Fruit fly (Drosophila melanogaster) whole organism, pupa: ENCODE measurements around the gene mbf1.
A peak's percentile ranks its signal among the peaks of the same experiment; 100 is the strongest.

Experiments
- CG10348 ChIP-seq: fragments of 200-800 bp; sonication (Bioruptor generic); IDR thresholded peaks from 2 replicates; pipeline ENCODE4 v1.3.6; 2022; ENCODE audit warnings: missing biosample characterization, missing genetic modification characterization
- CG12605 ChIP-seq: fragments of 200-800 bp; sonication (Bioruptor generic); IDR thresholded peaks from 2 replicates; pipeline ENCODE4 v1.3.6; 2022; ENCODE audit warnings: missing biosample characterization, missing genetic modification characterization
- CG13204 ChIP-seq: fragments of 200-800 bp; sonication (Bioruptor generic); optimal IDR thresholded peaks from 2 replicates; lab custom pipeline; 2018; ENCODE audit warnings: missing biosample characterization, mild to moderate bottlenecking, missing genetic modification characterization, moderate library complexity
- CG14655 ChIP-seq: fragments of 200-800 bp; sonication (Bioruptor generic); optimal IDR thresholded peaks from 3 replicates; lab custom pipeline; 2017; ENCODE audit warnings: mild to moderate bottlenecking, missing biosample characterization, missing genetic modification reagents, missing genetic modification characterization
- CG15710 ChIP-seq: fragments of 200-800 bp; sonication (Bioruptor generic); optimal IDR thresholded peaks from 2 replicates; lab custom pipeline; 2018; ENCODE audit warnings: missing biosample characterization, mild to moderate bottlenecking, missing genetic modification characterization, moderate library complexity
- CG17806 ChIP-seq: fragments of 200-800 bp; sonication (Bioruptor generic); optimal IDR thresholded peaks from 2 replicates; lab custom pipeline; 2018; ENCODE audit warnings: missing biosample characterization, mild to moderate bottlenecking, missing genetic modification characterization, moderate library complexity
- CG32121 ChIP-seq: fragments of 200-800 bp; sonication (Bioruptor generic); IDR thresholded peaks from 2 replicates; pipeline ENCODE4 v1.3.6; 2022; ENCODE audit warnings: missing biosample characterization, missing genetic modification characterization
- CG34367 ChIP-seq: fragments of 200-800 bp; sonication (Bioruptor generic); optimal IDR thresholded peaks from 2 replicates; lab custom pipeline; 2018; ENCODE audit warnings: missing biosample characterization, mild to moderate bottlenecking, missing genetic modification characterization
- CG4496 ChIP-seq: fragments of 200-800 bp; sonication (Bioruptor generic); IDR thresholded peaks from 3 replicates; pipeline ENCODE4 v1.3.6; 2022; ENCODE audit warnings: missing biosample characterization, missing genetic modification characterization
- CG8159 ChIP-seq: fragments of 200-800 bp; sonication (Bioruptor generic); optimal IDR thresholded peaks from 3 replicates; lab custom pipeline; 2018; ENCODE audit warnings: missing biosample characterization, mild to moderate bottlenecking, missing genetic modification characterization, moderate library complexity
- CG8301 ChIP-seq: fragments of 200-800 bp; sonication (Bioruptor generic); optimal IDR thresholded peaks from 2 replicates; lab custom pipeline; 2018; ENCODE audit warnings: missing biosample characterization, mild to moderate bottlenecking, missing genetic modification characterization
- CG9948 ChIP-seq: fragments of 200-800 bp; sonication (Bioruptor generic); optimal IDR thresholded peaks from 2 replicates; lab custom pipeline; 2018; ENCODE audit warnings: missing biosample characterization, mild to moderate bottlenecking, missing genetic modification characterization, moderate library complexity
- D1 ChIP-seq: fragments of 200-800 bp; sonication (Bioruptor generic); optimal IDR thresholded peaks from 2 replicates; lab custom pipeline; 2018; ENCODE audit warnings: missing biosample characterization, mild to moderate bottlenecking, missing genetic modification characterization, moderate library complexity
- EcR ChIP-seq: fragments of 200-800 bp; sonication (Bioruptor generic); optimal IDR thresholded peaks from 3 replicates; lab custom pipeline; 2019; ENCODE audit warnings: missing biosample characterization, missing genetic modification characterization, mild to moderate bottlenecking, moderate library complexity, missing genetic modification reagents
- Ets98B ChIP-seq: fragments of 200-800 bp; sonication (Bioruptor generic); IDR thresholded peaks from 2 replicates; pipeline ENCODE4 v1.3.6; 2022; ENCODE audit warnings: missing biosample characterization, missing genetic modification characterization
- Pif1A ChIP-seq: fragments of 200-800 bp; sonication (Bioruptor generic); optimal IDR thresholded peaks from 3 replicates; lab custom pipeline; 2016; ENCODE audit warnings: missing biosample characterization, missing genetic modification characterization
- Pif1B ChIP-seq: fragments of 200-800 bp; sonication (Bioruptor generic); optimal IDR thresholded peaks from 3 replicates; lab custom pipeline; 2016; ENCODE audit warnings: missing biosample characterization, missing genetic modification characterization
- Snoo ChIP-seq: fragments of 200-800 bp; sonication (Bioruptor generic); optimal IDR thresholded peaks from 3 replicates; lab custom pipeline; 2017; ENCODE audit warnings: missing biosample characterization, mild to moderate bottlenecking, missing genetic modification characterization, inconsistent platforms
- fd96Ca ChIP-seq: fragments of 200-800 bp; sonication (Bioruptor generic); IDR thresholded peaks from 3 replicates; pipeline ENCODE4 v1.3.6; 2022; ENCODE audit warnings: missing biosample characterization, missing genetic modification characterization
- gl ChIP-seq: fragments of 200-800 bp; sonication (Bioruptor generic); optimal IDR thresholded peaks from 2 replicates; lab custom pipeline; 2018; ENCODE audit warnings: missing biosample characterization, mild to moderate bottlenecking, missing genetic modification characterization
- rn ChIP-seq: fragments of 200-800 bp; sonication (Bioruptor generic); IDR thresholded peaks from 2 replicates; pipeline ENCODE4 v1.3.6; 2022; ENCODE audit warnings: missing biosample characterization, missing genetic modification characterization

The mbf1 gene

DNA sequence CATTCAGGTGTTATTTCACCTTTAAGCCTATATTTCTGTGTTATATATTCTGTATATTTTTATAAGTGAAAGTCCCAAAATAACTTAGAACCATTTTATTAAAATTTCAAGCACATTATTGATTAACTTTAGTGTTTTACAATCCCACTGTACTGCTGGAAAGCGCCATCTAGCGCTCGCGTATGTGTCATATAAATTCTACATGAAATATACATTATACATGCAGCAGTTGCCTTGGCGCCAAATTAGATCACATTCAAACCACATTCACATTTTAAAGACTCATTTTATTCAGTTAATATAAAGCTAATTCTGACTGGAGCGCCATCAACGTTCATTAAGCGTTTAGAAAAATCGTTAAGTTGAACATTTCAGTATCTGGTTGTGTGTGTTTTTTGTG, 10.9 kb upstream of the mbf1 start:
- TF ChIP-seq CG8159 (tag; lab: Kevin White, UChicago) (no peak), CG34367 (tag; lab: Kevin White, UChicago) (no peak), Snoo (no peak), CG17806 (tag; lab: Kevin White, UChicago) (no peak), fd96Ca (GFP tag; lab: Robert Waterston, UW) (no peak), Pif1B (no peak), Pif1A (GFP tag; lab: Kevin White, UChicago) (no peak), CG32121 (GFP tag; lab: Robert Waterston, UW) (no peak), Ets98B (GFP tag; lab: Robert Waterston, UW) (no peak), CG15710 (tag; lab: Kevin White, UChicago) (no peak), D1 (no peak), EcR (GFP tag; lab: Kevin White, UChicago) (no peak)

DNA sequence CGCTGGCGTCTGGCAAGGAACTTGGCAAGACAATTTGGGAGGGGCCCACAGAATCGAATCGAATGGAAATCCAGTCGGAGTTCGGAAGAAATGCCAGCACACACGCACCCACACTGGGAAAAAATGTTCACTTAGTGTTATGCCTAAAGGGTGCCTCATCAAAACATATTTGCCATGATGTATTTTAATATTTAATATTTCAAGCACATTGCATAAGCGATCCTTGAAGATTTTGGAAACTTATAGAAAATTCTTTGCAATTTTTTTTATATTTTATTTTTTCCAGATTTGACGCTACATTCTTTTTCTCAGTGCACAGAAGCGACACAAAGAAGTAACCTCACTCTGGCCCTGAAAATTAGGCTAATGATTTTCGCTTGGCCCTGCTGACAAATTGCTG, 8.1 kb upstream of the mbf1 start:
- TF ChIP-seq CG8301 (tag; lab: Kevin White, UChicago) (no peak), CG32121 (GFP tag; lab: Robert Waterston, UW) (no peak), Ets98B (GFP tag; lab: Robert Waterston, UW) (no peak), CG8159 (tag; lab: Kevin White, UChicago) (no peak), Pif1A (GFP tag; lab: Kevin White, UChicago) (no peak), CG13204 (no peak), rn (GFP tag; lab: Robert Waterston, UW) (no peak), gl (tag; lab: Kevin White, UChicago) (no peak), CG15710 (tag; lab: Kevin White, UChicago) (no peak)
- TF ChIP-seq, all 21 proteins: peak for 0

DNA sequence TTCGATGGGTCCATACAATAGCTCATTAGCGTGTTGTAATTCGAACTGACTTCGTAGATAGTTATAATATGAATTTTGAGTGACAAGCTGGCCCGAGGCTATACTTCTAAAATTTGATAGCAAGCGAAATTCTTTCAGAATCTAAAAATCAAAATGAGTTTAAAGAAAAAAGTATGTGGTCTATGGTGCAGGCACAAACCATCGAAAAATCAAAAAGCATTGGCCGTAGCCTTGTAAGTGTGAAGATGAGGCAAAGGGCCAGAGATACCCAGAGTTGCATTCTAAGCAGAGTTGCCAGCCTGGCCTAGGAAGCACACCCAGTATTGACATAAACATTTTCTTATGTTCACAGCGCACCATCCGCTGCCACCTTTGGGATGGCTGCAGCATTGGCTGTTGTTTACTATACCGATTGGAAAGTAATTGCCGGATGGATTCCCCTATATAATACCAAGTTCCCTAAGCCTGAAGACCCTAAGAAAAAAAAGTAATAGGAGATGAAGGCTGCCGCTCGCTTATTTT, 7.5 kb upstream of the mbf1 start, which contains the start of gene UQCR-6.4L:
UQCR-6.4L (plus strand) TSS at position 51 of the 522 bp plus-strand sequence.
- TF ChIP-seq gl (tag; lab: Kevin White, UChicago) (no peak), CG13204 (no peak), CG8301 (tag; lab: Kevin White, UChicago) (no peak), CG14655 (GFP tag; lab: Kevin White, UChicago) (no peak), Pif1A (GFP tag; lab: Kevin White, UChicago) (no peak), CG34367 (tag; lab: Kevin White, UChicago) (no peak), CG15710 (tag; lab: Kevin White, UChicago) (no peak), CG32121 (GFP tag; lab: Robert Waterston, UW) (no peak), CG9948 (tag; lab: Kevin White, UChicago) (no peak), CG4496 (GFP tag; lab: Robert Waterston, UW) (no peak), EcR (GFP tag; lab: Kevin White, UChicago) (no peak), CG12605 (GFP tag; lab: Robert Waterston, UW) (no peak)

dm6 chr3L:16567495-16567894, 6.7 kb upstream of the mbf1 start:
- TF ChIP-seq CG8159 (tag; lab: Kevin White, UChicago) (no peak), CG32121 (GFP tag; lab: Robert Waterston, UW) (0 out of 2 replicates have a peak, but pooled peaks have one; percentile 20), CG14655 (GFP tag; lab: Kevin White, UChicago) (peak; percentile 16), rn (GFP tag; lab: Robert Waterston, UW) (no peak), CG13204 (no peak), CG8301 (tag; lab: Kevin White, UChicago) (no peak)

DNA sequence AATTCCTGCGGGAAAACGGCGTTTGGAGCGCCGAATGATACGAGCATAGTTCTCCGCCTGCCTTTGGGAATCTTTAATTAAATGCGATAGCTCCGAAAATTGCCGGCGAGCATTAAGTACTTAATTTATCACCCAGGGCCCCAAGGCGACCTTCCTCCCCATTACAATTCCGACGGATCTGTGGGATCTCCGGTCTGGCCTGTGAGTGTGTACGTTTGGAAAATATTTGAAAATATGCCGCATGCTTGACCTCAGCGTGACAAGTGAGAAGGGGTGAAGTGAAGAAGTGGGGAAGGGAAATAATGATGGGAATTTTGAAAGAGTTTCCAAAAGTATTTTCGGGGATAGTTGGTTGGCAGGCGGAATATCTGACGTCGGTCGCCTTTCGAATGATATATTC, 4.8 kb upstream of the mbf1 start:
- TF ChIP-seq CG14655 (GFP tag; lab: Kevin White, UChicago): no peak

- no peak for TF ChIP-seq Ets98B (GFP tag; lab: Robert Waterston, UW)
- no peak for TF ChIP-seq CG9948 (tag; lab: Kevin White, UChicago)
- no peak for TF ChIP-seq EcR (GFP tag; lab: Kevin White, UChicago)
- no peak for TF ChIP-seq rn (GFP tag; lab: Robert Waterston, UW)
- no peak for TF ChIP-seq CG32121 (GFP tag; lab: Robert Waterston, UW)
- no peak for TF ChIP-seq CG10348 (GFP tag; lab: Robert Waterston, UW)
- TF ChIP-seq CG8301 (tag; lab: Kevin White, UChicago): peak; percentile 7
- 0 out of 3 replicates have a peak, but pooled peaks have one; percentile 6 for TF ChIP-seq CG4496 (GFP tag; lab: Robert Waterston, UW)
- no peak for TF ChIP-seq CG34367 (tag; lab: Kevin White, UChicago)
- no peak for TF ChIP-seq gl (tag; lab: Kevin White, UChicago)
Observed at dm6 chr3L:16571014-16571738, 3.1 kb upstream of the mbf1 start.

- TF ChIP-seq CG8159 (tag; lab: Kevin White, UChicago) (no peak), CG8301 (tag; lab: Kevin White, UChicago) (no peak), Pif1A (GFP tag; lab: Kevin White, UChicago) (no peak), CG17806 (tag; lab: Kevin White, UChicago) (no peak), Ets98B (GFP tag; lab: Robert Waterston, UW) (no peak), CG9948 (tag; lab: Kevin White, UChicago) (no peak), CG15710 (tag; lab: Kevin White, UChicago) (no peak), D1 (no peak), CG10348 (GFP tag; lab: Robert Waterston, UW) (no peak), CG34367 (tag; lab: Kevin White, UChicago) (no peak), Pif1B (no peak)
Observed at dm6 chr3L:16571739-16572063, 2.5 kb upstream of the mbf1 start.
